Worm (Caenorhabditis elegans): ENCODE data around the gene F22F7.12.

Gene F22F7.12

DNA sequence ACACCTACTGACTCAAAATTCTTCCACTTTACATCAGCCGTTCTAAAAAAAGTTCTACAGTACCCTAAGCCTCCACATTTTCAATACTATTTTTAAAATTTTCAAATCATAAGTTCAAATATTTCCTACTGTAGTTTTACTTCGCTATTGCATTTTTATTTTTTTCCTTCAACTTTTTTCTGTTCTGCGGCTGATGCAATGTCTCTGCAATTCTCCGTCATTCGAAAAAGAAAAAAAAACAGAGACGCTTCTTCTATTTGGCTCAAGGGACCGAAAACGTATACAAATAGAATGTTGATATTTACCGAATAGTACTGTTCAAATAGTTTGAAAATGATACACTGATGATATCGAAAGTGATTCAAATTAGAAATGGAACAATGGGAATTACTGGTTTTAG lies 6.0 kb downstream of the F22F7.12 start:
- TF ChIP-seq ceh-24 (tag; optimal IDR thresholded peaks at IDR 0.05) (no peak), elt-4 (tag; optimal IDR thresholded peaks at IDR 0.05) (no peak), ttx-3 (tag; optimal IDR thresholded peaks at IDR 0.05) (no peak), ztf-16 (tag; optimal IDR thresholded peaks at IDR 0.05) (no peak), syd-9 (tag; optimal IDR thresholded peaks at IDR 0.05) (no peak), ceh-48 (tag; optimal IDR thresholded peaks at IDR 0.05) (no peak), dmd-4 (tag; optimal IDR thresholded peaks at IDR 0.05; ENCODE audit: borderline replicate concordance) (no peak), lim-6 (tag; optimal IDR thresholded peaks at IDR 0.05) (no peak), nfya-1 (tag; optimal IDR thresholded peaks at IDR 0.05) (no peak), ref-2 (tag; optimal IDR thresholded peaks at IDR 0.05) (no peak), zip-5 (tag; optimal IDR thresholded peaks at IDR 0.05) (no peak), unc-3 (GFP tag; conservative IDR thresholded peaks at IDR 0.05) (no peak), unc-3 (tag; optimal IDR thresholded peaks at IDR 0.05) (no peak), pha-4 (tag; optimal IDR thresholded peaks at IDR 0.05) (no peak), fkh-6 (tag; optimal IDR thresholded peaks at IDR 0.05) (no peak), ceh-14 (tag; optimal IDR thresholded peaks at IDR 0.05) (no peak)

DNA sequence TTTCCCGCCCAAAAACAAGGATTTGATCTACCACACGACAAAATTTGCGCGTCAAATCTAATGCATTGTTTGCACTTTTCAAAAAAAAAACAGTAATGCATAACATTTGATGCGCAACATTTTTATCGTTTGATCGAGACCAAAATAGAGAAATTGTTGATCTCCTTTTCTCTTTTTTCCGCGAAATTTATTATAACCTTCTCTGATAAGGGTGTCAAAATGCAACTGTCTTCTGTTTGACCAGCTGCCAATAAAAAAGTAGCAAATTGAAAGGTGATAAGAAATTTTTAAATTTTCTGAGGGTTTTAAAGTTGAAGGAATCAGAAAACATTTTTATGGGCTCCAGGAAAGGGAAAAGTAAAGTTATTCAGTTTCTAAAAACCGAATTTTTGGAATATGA lies 7.3 kb downstream of the F22F7.12 start:
- no peak for TF ChIP-seq ceh-9 (tag; optimal IDR thresholded peaks at IDR 0.05)
- TF ChIP-seq F13H6.1 (tag; optimal IDR thresholded peaks at IDR 0.05): no peak
- no peak for TF ChIP-seq pqm-1 (tag; optimal IDR thresholded peaks at IDR 0.05)
- no peak for TF ChIP-seq fax-1 (tag; optimal IDR thresholded peaks at IDR 0.05)
- no peak for TF ChIP-seq pat-9 (tag; optimal IDR thresholded peaks at IDR 0.05)
- TF ChIP-seq sox-4 (tag; optimal IDR thresholded peaks at IDR 0.05): no peak
- TF ChIP-seq hlh-13 (GFP tag; optimal IDR thresholded peaks at IDR 0.05): no peak
- no peak for TF ChIP-seq tbx-7 (tag; optimal IDR thresholded peaks at IDR 0.05)
- no peak for TF ChIP-seq T23F11.4 (GFP tag; optimal IDR thresholded peaks at IDR 0.05)
- TF ChIP-seq hlh-6 (tag; optimal IDR thresholded peaks at IDR 0.05): no peak
- TF ChIP-seq odd-2 (tag; optimal IDR thresholded peaks at IDR 0.05): no peak
- TF ChIP-seq ceh-14 (tag; optimal IDR thresholded peaks at IDR 0.05): no peak

DNA sequence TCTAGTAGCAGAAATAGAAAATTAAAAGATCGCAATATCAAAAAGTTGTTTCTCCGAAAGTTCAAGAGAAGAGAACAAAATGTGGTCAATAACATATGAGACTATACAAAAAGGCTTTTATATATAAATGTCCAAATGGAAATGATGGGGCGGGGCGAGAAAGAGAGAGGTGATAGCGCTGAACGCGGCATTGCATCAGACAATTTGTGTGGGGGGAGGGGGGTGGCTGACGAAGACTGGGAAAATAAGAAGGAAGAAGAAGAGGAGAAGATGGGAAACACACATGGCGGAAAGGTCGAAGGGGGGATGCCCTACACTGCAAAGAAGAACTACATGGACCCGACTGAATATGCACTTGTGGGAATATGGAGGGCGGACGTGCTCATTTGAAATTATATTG lies 9.0 kb downstream of the F22F7.12 start:
- TF ChIP-seq elt-2 (tag; optimal IDR thresholded peaks at IDR 0.05) (no peak), sox-4 (tag; optimal IDR thresholded peaks at IDR 0.05) (peak; percentile 21), ceh-24 (tag; optimal IDR thresholded peaks at IDR 0.05) (no peak), hlh-8 (tag; optimal IDR thresholded peaks at IDR 0.05) (no peak), unc-42 (tag; optimal IDR thresholded peaks at IDR 0.05) (peak; percentile 3)

DNA sequence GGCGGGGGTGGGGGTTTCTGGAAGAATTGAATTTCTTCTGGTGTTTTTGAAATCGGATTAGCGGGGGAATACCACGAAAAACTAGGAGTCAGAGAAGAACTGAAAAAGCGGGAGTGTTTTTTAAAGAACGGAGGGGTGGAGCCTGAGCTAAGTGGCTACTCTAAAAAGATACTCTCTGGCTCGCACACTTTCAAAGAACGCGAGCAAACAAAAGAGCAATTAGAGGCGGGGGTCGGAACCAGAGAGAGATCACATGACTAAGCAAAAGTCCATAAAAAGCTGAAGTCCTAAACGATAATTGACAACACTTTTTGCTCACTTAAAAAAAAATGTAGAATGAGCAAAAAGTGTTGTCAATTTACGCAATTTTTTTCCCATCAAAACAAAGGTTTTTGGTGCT lies 10.0 kb downstream of the F22F7.12 start:
- TF ChIP-seq hlh-30 (tag; optimal IDR thresholded peaks at IDR 0.05; ENCODE audit: insufficient read depth) (peak; percentile 56), unc-42 (tag; optimal IDR thresholded peaks at IDR 0.05) (peak; percentile 19), sdc-2 (tag; optimal IDR thresholded peaks at IDR 0.05) (no peak)

DNA sequence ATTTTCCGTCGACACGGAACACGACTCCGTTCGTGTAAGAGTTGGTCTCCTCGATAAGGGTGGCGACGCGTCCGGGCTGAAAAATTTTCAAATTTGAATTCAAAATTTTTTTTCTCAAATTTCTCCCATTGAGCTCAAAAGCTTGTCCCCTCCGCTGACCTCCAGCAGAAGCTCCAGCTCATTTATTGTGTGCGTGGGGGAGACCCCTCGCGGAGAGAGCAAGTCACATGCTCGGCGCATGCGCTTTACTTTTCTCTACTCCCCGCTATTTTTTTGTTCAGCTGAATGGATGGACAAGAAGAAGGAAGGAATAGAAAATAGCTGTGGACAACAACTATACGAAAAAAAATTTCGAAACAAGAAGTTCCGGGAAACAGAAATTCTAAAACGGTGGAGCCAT lies 10.8 kb downstream of the F22F7.12 start:
- TF ChIP-seq fkh-10 (GFP tag; optimal IDR thresholded peaks at IDR 0.05) (no peak), gmeb-2 (tag; optimal IDR thresholded peaks at IDR 0.05) (no peak), ceh-9 (tag; optimal IDR thresholded peaks at IDR 0.05) (no peak), hlh-30 (tag; optimal IDR thresholded peaks at IDR 0.05; ENCODE audit: insufficient read depth) (peak; percentile 71), ets-4 (tag; optimal IDR thresholded peaks at IDR 0.05) (no peak), ref-2 (tag; optimal IDR thresholded peaks at IDR 0.05) (peak; percentile 50), syd-9 (tag; optimal IDR thresholded peaks at IDR 0.05) (no peak), pax-1 (tag; optimal IDR thresholded peaks at IDR 0.05) (no peak), C38D4.7 (GFP tag; optimal IDR thresholded peaks at IDR 0.05) (no peak), elt-4 (tag; optimal IDR thresholded peaks at IDR 0.05) (no peak), T23F11.4 (GFP tag; optimal IDR thresholded peaks at IDR 0.05) (no peak), tbx-2 (tag; optimal IDR thresholded peaks at IDR 0.05) (peak; percentile 30), nhr-11 (tag; optimal IDR thresholded peaks at IDR 0.05) (no peak), unc-86 (tag; optimal IDR thresholded peaks at IDR 0.05) (no peak), pat-9 (tag; optimal IDR thresholded peaks at IDR 0.05) (no peak), ceh-24 (tag; optimal IDR thresholded peaks at IDR 0.05) (no peak), npax-4 (tag; optimal IDR thresholded peaks at IDR 0.05) (no peak), tbx-7 (tag; optimal IDR thresholded peaks at IDR 0.05) (no peak), unc-42 (tag; optimal IDR thresholded peaks at IDR 0.05) (peak; percentile 0), elt-2 (tag; optimal IDR thresholded peaks at IDR 0.05) (no peak), ceh-31 (tag; optimal IDR thresholded peaks at IDR 0.05) (peak; percentile 62), pag-3 (tag; optimal IDR thresholded peaks at IDR 0.05; ENCODE audit: borderline replicate concordance) (no peak), rnt-1 (tag; optimal IDR thresholded peaks at IDR 0.05) (no peak), zip-5 (tag; optimal IDR thresholded peaks at IDR 0.05) (no peak), nfya-1 (tag; optimal IDR thresholded peaks at IDR 0.05) (peak; percentile 39), ceh-18 (tag; optimal IDR thresholded peaks at IDR 0.05) (peak; percentile 67)
